Worm (Caenorhabditis elegans): ENCODE data around the gene C50F4.6.
A peak's percentile ranks its signal among the peaks of the same experiment; 100 is the strongest.

C50F4.6 gene

DNA sequence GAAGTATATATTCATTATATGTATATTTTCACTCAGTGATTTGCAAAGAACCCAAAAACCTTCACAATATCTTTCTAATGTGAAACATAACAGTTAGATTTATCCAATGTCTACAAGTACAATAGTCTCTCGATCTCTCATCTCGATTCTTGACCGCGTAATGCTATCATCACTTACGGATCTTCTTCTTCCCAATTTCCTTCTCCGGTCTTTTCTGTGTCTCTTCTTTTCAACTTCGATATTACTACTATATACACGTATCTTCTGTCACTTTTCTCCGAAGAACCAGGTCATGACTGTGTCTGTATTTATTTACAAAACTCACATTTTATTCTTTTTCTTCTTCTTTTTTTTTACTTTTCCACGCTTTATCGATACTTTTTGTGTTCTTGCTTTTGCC, 42.7 kb downstream of the C50F4.6 start (continued):
- TF ChIP-seq lin-14 (GFP tag; optimal IDR thresholded peaks at IDR 0.05) = peak; percentile 57
- TF ChIP-seq unc-130 (tag; optimal IDR thresholded peaks at IDR 0.05) = no peak
- TF ChIP-seq elt-3 (tag; optimal IDR thresholded peaks at IDR 0.05) = peak in 2 of 6 experiments; percentile 40 to 41
- TF ChIP-seq mab-9 (GFP tag; IDR thresholded peaks at IDR 0.05) = no peak
- TF ChIP-seq ceh-8 (GFP tag; optimal IDR thresholded peaks at IDR 0.05) = no peak
- TF ChIP-seq unc-30 (tag; optimal IDR thresholded peaks at IDR 0.05) = no peak
- no peak for TF ChIP-seq unc-98 (GFP tag; IDR thresholded peaks at IDR 0.05)
- no peak for TF ChIP-seq tlp-1 (tag; optimal IDR thresholded peaks at IDR 0.05)
- no peak for TF ChIP-seq ztf-11 (tag; optimal IDR thresholded peaks at IDR 0.05)
- peak; percentile 22 for TF ChIP-seq nhr-20 (tag; optimal IDR thresholded peaks at IDR 0.05)
- TF ChIP-seq C16A3.4 (tag; optimal IDR thresholded peaks at IDR 0.05) = no peak
- TF ChIP-seq dpl-1 (GFP tag; optimal IDR thresholded peaks at IDR 0.05) = no peak
- no peak for TF ChIP-seq elt-2 (tag; optimal IDR thresholded peaks at IDR 0.05)
- no peak for TF ChIP-seq hlh-4 (tag; optimal IDR thresholded peaks at IDR 0.05)
- no peak for TF ChIP-seq dsc-1 (tag; optimal IDR thresholded peaks at IDR 0.05)
- no peak for TF ChIP-seq unc-86 (tag; optimal IDR thresholded peaks at IDR 0.05)
- no peak for TF ChIP-seq Y116A8C.19 (tag; optimal IDR thresholded peaks at IDR 0.05; ENCODE audit: borderline replicate concordance)
- TF ChIP-seq ces-1 (GFP tag; optimal IDR thresholded peaks at IDR 0.05) = no peak
- no peak for TF ChIP-seq nhr-11 (tag; optimal IDR thresholded peaks at IDR 0.05)
- TF ChIP-seq efl-3 (GFP tag; optimal IDR thresholded peaks at IDR 0.05) = no peak
- TF ChIP-seq tbx-2 (tag; optimal IDR thresholded peaks at IDR 0.05) = no peak
- peak; percentile 68 for TF ChIP-seq nhr-85 (tag)
- TF ChIP-seq egl-13 (tag; optimal IDR thresholded peaks at IDR 0.05) = no peak
- TF ChIP-seq zag-1 (tag; optimal IDR thresholded peaks at IDR 0.05) = no peak
- TF ChIP-seq sup-37 (GFP tag; optimal IDR thresholded peaks at IDR 0.05) = no peak

DNA sequence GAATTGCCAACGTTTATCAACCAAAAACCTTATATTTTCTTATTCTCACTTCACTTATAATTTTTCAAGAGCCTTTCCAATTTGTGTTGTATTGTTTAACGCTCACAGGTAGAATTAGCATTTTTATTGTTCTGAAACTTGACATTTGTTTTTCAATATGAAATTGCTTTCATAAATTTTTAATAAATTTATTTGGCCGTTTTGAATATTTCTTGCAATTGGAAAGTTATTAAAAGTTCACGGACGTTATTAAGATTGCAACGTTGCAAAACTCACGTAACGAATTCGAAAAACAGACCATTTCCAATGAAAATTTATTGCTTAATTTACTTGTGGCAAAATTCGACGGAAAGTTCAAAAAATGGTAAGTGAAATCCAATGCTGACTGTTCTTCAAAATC, 44.4 kb downstream of the C50F4.6 start, which contains the start of gene K09G1.2:
Gene K09G1.2, plus strand, starts transcription at position 301 of the 400 bp plus-strand sequence.
- TF ChIP-seq aly-2 (tag; optimal IDR thresholded peaks at IDR 0.05) (no peak), nhr-20 (tag; optimal IDR thresholded peaks at IDR 0.05) (no peak), dsc-1 (tag; optimal IDR thresholded peaks at IDR 0.05) (no peak), vab-15 (tag; optimal IDR thresholded peaks at IDR 0.05) (no peak), sup-37 (GFP tag; optimal IDR thresholded peaks at IDR 0.05) (no peak), nhr-237 (tag; optimal IDR thresholded peaks at IDR 0.05) (no peak), elt-2 (tag; optimal IDR thresholded peaks at IDR 0.05) (no peak), egl-13 (tag; optimal IDR thresholded peaks at IDR 0.05) (no peak), alr-1 (tag; optimal IDR thresholded peaks at IDR 0.05; ENCODE audit: borderline replicate concordance) (no peak), pag-3 (tag; optimal IDR thresholded peaks at IDR 0.05; ENCODE audit: borderline replicate concordance, insufficient read depth) (no peak), hlh-4 (tag; optimal IDR thresholded peaks at IDR 0.05) (no peak)

Measured in whole organism, L1 larva.